Worm (Caenorhabditis elegans) whole organism, L4 larva: ENCODE data around the gene mom-2.

ENCODE experiments used
- D1046.2 ChIP-seq: fragments of 200-800 bp; sonication (Bioruptor generic); IDR thresholded peaks from 2 replicates; pipeline ENCODE4 v1.3.6; 2022; ENCODE audit warnings: missing genetic modification characterization, missing compliant biosample characterization
- F26F4.8 ChIP-seq: fragments of 200-800 bp; sonication (Bioruptor generic); conservative IDR thresholded peaks from 2 replicates; pipeline ENCODE4 v1.3.6; 2022; ENCODE audit warnings: missing genetic modification characterization, missing compliant biosample characterization
- F49E8.2 ChIP-seq: sonication (generic microtip); optimal IDR thresholded peaks from 2 replicates; lab custom pipeline; 2016; ENCODE audit warnings: missing compliant biosample characterization, mild to moderate bottlenecking, missing genetic modification characterization, borderline replicate concordance
- R02D3.7 ChIP-seq: fragments of 150-350 bp; sonication (generic microtip); optimal IDR thresholded peaks from 3 replicates; lab custom pipeline; 2014; ENCODE audit warnings: missing biosample characterization, missing genetic modification characterization
- T20F7.1 ChIP-seq: fragments of 200-800 bp; sonication (Bioruptor generic); optimal IDR thresholded peaks from 2 replicates; lab custom pipeline; 2018; ENCODE audit warnings: mild to moderate bottlenecking, missing genetic modification characterization, missing compliant biosample characterization
- Y105C5A.15 ChIP-seq: fragments of 200-800 bp; sonication (Bioruptor generic); IDR thresholded peaks from 2 replicates; pipeline ENCODE4 v1.3.6; 2022; ENCODE audit warnings: missing genetic modification characterization, missing compliant biosample characterization
- aha-1 ChIP-seq: fragments of 150-350 bp; peaks from one replicate; lab custom pipeline; 2014; ENCODE audit warnings: missing biosample characterization, missing genetic modification characterization
- ama-1 ChIP-seq: fragments of 150-350 bp; optimal IDR thresholded peaks from 2 replicates; lab custom pipeline; 2014; ENCODE audit warnings: inconsistent platforms, mixed read lengths
- ceh-32 ChIP-seq: sonication (generic microtip); optimal IDR thresholded peaks from 2 replicates; lab custom pipeline; 2016; ENCODE audit warnings: mild to moderate bottlenecking, missing genetic modification characterization, missing compliant biosample characterization; ENCODE audit not compliant: poor library complexity
- ceh-62 ChIP-seq: sonication (generic microtip); optimal IDR thresholded peaks from 2 replicates; lab custom pipeline; 2017; ENCODE audit warnings: missing biosample characterization, missing genetic modification characterization
- daf-16 ChIP-seq, 3 experiments: sonication (generic microtip); optimal IDR thresholded peaks; 2 replicates each; lab custom pipeline; 2016 to 2017; ENCODE audit warnings: missing genetic modification characterization in 3 of 3, missing genetic modification reagents in 3 of 3, mild to moderate bottlenecking in 2 of 3, missing compliant biosample characterization in 2 of 3, missing biosample characterization in 1 of 3, moderate library complexity in 1 of 3
- daf-8 ChIP-seq: fragments of 200-800 bp; sonication (Bioruptor generic); IDR thresholded peaks from 2 replicates; pipeline ENCODE4 v1.3.6; 2022; ENCODE audit warnings: missing genetic modification characterization, missing compliant biosample characterization
- dpl-1 ChIP-seq: fragments of 150-350 bp; optimal IDR thresholded peaks from 2 replicates; lab custom pipeline; 2014; ENCODE audit warnings: missing biosample characterization, missing genetic modification reagents, missing genetic modification characterization
- dve-1 ChIP-seq: sonication (generic microtip); optimal IDR thresholded peaks from 2 replicates; lab custom pipeline; 2017; ENCODE audit warnings: antibody characterized with exemption, mild to moderate bottlenecking, missing genetic modification characterization, missing compliant biosample characterization; ENCODE audit not compliant: insufficient read depth
- hlh-30 ChIP-seq: sonication (generic microtip); optimal IDR thresholded peaks from 2 replicates; lab custom pipeline; 2017; ENCODE audit warnings: antibody characterized with exemption, mild to moderate bottlenecking, missing genetic modification characterization, missing compliant biosample characterization; ENCODE audit not compliant: insufficient read depth
- hmg-1.1 ChIP-seq: fragments of 200-800 bp; sonication (Bioruptor generic); IDR thresholded peaks from 2 replicates; pipeline ENCODE4 v1.3.6; 2022; ENCODE audit warnings: missing genetic modification reagents, missing genetic modification characterization, missing compliant biosample characterization
- lim-7 ChIP-seq: fragments of 200-800 bp; sonication (Bioruptor generic); IDR thresholded peaks from 2 replicates; pipeline ENCODE4 v1.3.6; 2022; ENCODE audit warnings: missing genetic modification characterization, missing compliant biosample characterization
- lin-1 ChIP-seq: fragments of 200-800 bp; sonication (Bioruptor generic); IDR thresholded peaks from 2 replicates; pipeline ENCODE4 v1.3.6; 2022; ENCODE audit warnings: missing genetic modification reagents, missing genetic modification characterization, missing compliant biosample characterization
- lin-29 ChIP-seq: fragments of 200-800 bp; sonication (Bioruptor generic); IDR thresholded peaks from 2 replicates; pipeline ENCODE4 v1.3.6; 2022; ENCODE audit warnings: missing genetic modification reagents, missing genetic modification characterization, missing compliant biosample characterization
- lir-3 ChIP-seq: sonication (generic microtip); optimal IDR thresholded peaks from 2 replicates; lab custom pipeline; 2016; ENCODE audit warnings: mild to moderate bottlenecking, missing genetic modification characterization, missing compliant biosample characterization
- lsy-2 ChIP-seq, 2 experiments: fragments of 150-350 bp in 1 of 2; sonication (generic microtip) in 1 of 2; optimal IDR thresholded peaks; 2 replicates each; lab custom pipeline; 2014 to 2017; ENCODE audit warnings: missing biosample characterization in 2 of 2, missing genetic modification characterization in 2 of 2
- madf-5 ChIP-seq, 2 experiments: fragments of 200-800 bp; sonication (Bioruptor generic); IDR thresholded peaks; 2 replicates each; pipeline ENCODE4 v1.3.6; 2022; ENCODE audit warnings: missing compliant biosample characterization in 2 of 2, missing genetic modification characterization in 2 of 2
- mep-1 ChIP-seq: fragments of 150-350 bp; sonication (generic microtip); optimal IDR thresholded peaks from 3 replicates; lab custom pipeline; 2014; ENCODE audit warnings: missing biosample characterization, missing genetic modification characterization
- mes-2 ChIP-seq: sonication (generic microtip); optimal IDR thresholded peaks from 2 replicates; lab custom pipeline; 2016; ENCODE audit warnings: missing genotype, mild to moderate bottlenecking, missing genetic modification characterization, missing compliant biosample characterization; ENCODE audit not compliant: poor library complexity, severe bottlenecking
- nhr-11 ChIP-seq: fragments of 150-350 bp; optimal IDR thresholded peaks from 2 replicates; lab custom pipeline; 2014; ENCODE audit warnings: missing biosample characterization, missing genetic modification characterization
- nhr-111 ChIP-seq: fragments of 200-800 bp; sonication (Bioruptor generic); optimal IDR thresholded peaks from 2 replicates; lab custom pipeline; 2018; ENCODE audit warnings: mild to moderate bottlenecking, missing genetic modification characterization, missing compliant biosample characterization
- nhr-28 ChIP-seq: fragments of 150-350 bp; optimal IDR thresholded peaks from 2 replicates; lab custom pipeline; 2014; ENCODE audit warnings: missing biosample characterization, missing genetic modification characterization
- nhr-42 ChIP-seq: fragments of 200-800 bp; sonication (Bioruptor generic); IDR thresholded peaks from 2 replicates; pipeline ENCODE4 v1.3.6; 2022; ENCODE audit warnings: missing genetic modification characterization, missing compliant biosample characterization
- nhr-48 ChIP-seq: sonication (generic microtip); optimal IDR thresholded peaks from 2 replicates; lab custom pipeline; 2016; ENCODE audit warnings: mild to moderate bottlenecking, missing genetic modification characterization, missing compliant biosample characterization
- nhr-6 ChIP-seq: fragments of 150-350 bp; optimal IDR thresholded peaks from 2 replicates; lab custom pipeline; 2014; ENCODE audit warnings: missing biosample characterization, missing genetic modification characterization
- nhr-77 ChIP-seq: fragments of 150-350 bp; optimal IDR thresholded peaks from 2 replicates; lab custom pipeline; 2014; ENCODE audit warnings: missing biosample characterization, missing genetic modification characterization
- pha-4 ChIP-seq, 2 experiments: fragments of 150-350 bp in 1 of 2; fragments of 200-800 bp in 1 of 2; sonication (Bioruptor generic) in 1 of 2; IDR thresholded peaks in 1 of 2; optimal IDR thresholded peaks in 1 of 2; 2 replicates each; pipeline versions ENCODE4 v1.3.6 to Lab custom; 2014 to 2022; ENCODE audit warnings: missing genetic modification characterization in 2 of 2, missing genetic modification reagents in 2 of 2, missing biosample characterization in 1 of 2, missing compliant biosample characterization in 1 of 2
- pqm-1 ChIP-seq: sonication (generic microtip); optimal IDR thresholded peaks from 2 replicates; lab custom pipeline; 2017; ENCODE audit warnings: missing biosample characterization, missing genetic modification characterization
- rbr-2 ChIP-seq: sonication (generic microtip); optimal IDR thresholded peaks from 2 replicates; lab custom pipeline; 2016; ENCODE audit warnings: missing genotype, missing genetic modification characterization, missing compliant biosample characterization
- set-16 ChIP-seq: fragments of 200-800 bp; sonication (Bioruptor generic); IDR thresholded peaks from 2 replicates; pipeline ENCODE4 v1.3.6; 2022; ENCODE audit warnings: missing genetic modification reagents, missing genetic modification characterization, missing compliant biosample characterization
- snpc-1.2 ChIP-seq: fragments of 200-800 bp; sonication (Bioruptor generic); IDR thresholded peaks from 2 replicates; pipeline ENCODE4 v1.3.6; 2022; ENCODE audit warnings: missing genetic modification reagents, missing genetic modification characterization, missing compliant biosample characterization
- snpc-4 ChIP-seq: fragments of 150-350 bp; optimal IDR thresholded peaks from 2 replicates; lab custom pipeline; 2014; ENCODE audit warnings: missing biosample characterization, missing genetic modification characterization
- tag-97 ChIP-seq: fragments of 200-800 bp; sonication (Bioruptor generic); IDR thresholded peaks from 2 replicates; pipeline ENCODE4 v1.3.6; 2022; ENCODE audit warnings: missing genetic modification characterization, missing compliant biosample characterization
- tra-1 ChIP-seq: fragments of 200-800 bp; sonication (Bioruptor generic); IDR thresholded peaks from 2 replicates; pipeline ENCODE4 v1.3.6; 2022; ENCODE audit warnings: missing genetic modification reagents, missing genetic modification characterization, missing compliant biosample characterization
- unc-130 ChIP-seq: sonication (generic microtip); optimal IDR thresholded peaks from 2 replicates; lab custom pipeline; 2016; ENCODE audit warnings: missing genetic modification reagents, missing genetic modification characterization, missing compliant biosample characterization
- unc-39 ChIP-seq: sonication (generic microtip); optimal IDR thresholded peaks from 2 replicates; lab custom pipeline; 2017; ENCODE audit warnings: missing biosample characterization, missing genetic modification characterization
- zag-1 ChIP-seq: fragments of 150-350 bp; optimal IDR thresholded peaks from 2 replicates; lab custom pipeline; 2014; ENCODE audit warnings: missing biosample characterization, missing genetic modification characterization
- ztf-7 ChIP-seq: fragments of 150-350 bp; optimal IDR thresholded peaks from 2 replicates; lab custom pipeline; 2014; ENCODE audit warnings: missing biosample characterization, missing genetic modification characterization

mom-2 gene

ce11 chrV:8357756-8358155, 2.0 kb downstream of the mom-2 start:
- no peak for TF ChIP-seq unc-130 (GFP tag; lab: Kevin White, UChicago)
- no peak for TF ChIP-seq nhr-111 (GFP tag; lab: Kevin White, UChicago)
- TF ChIP-seq aha-1 (tag; lab: Kevin White, UChicago) = peak; percentile 92
- TF ChIP-seq Y105C5A.15 (GFP tag; lab: Robert Waterston, UW) = no peak
- no peak for TF ChIP-seq lin-1 (GFP tag; lab: Robert Waterston, UW)

- no peak for TF ChIP-seq unc-39 (tag; lab: Kevin White, UChicago)
- peak; percentile 79 for TF ChIP-seq aha-1 (tag; lab: Kevin White, UChicago)
- TF ChIP-seq D1046.2 = no peak
- TF ChIP-seq mes-2 = no peak
- TF ChIP-seq ceh-62 (tag; lab: Kevin White, UChicago) = no peak
- TF ChIP-seq set-16 (GFP tag; lab: Robert Waterston, UW) = no peak
- no peak for TF ChIP-seq nhr-28 (tag; lab: Kevin White, UChicago)
These were observed 2.9 kb downstream of the mom-2 start for ce11 chrV:8358702-8359101.

ce11 chrV:8359113-8359564, 3.4 kb downstream of the mom-2 start, which contains the start of gene mpdu-1:
Gene mpdu-1, minus strand, starts transcription at chrV:8359163.
- TF ChIP-seq lir-3 (tag; lab: Kevin White, UChicago) = no peak
- TF ChIP-seq daf-8 (GFP tag; lab: Robert Waterston, UW) = no peak
- TF ChIP-seq dpl-1 = peak; percentile 80
- peak; percentile 33 for TF ChIP-seq nhr-48 (tag; lab: Kevin White, UChicago)
- TF ChIP-seq nhr-42 (GFP tag; lab: Robert Waterston, UW) = no peak
- no peak for TF ChIP-seq zag-1 (tag; lab: Kevin White, UChicago)
- TF ChIP-seq lim-7 (GFP tag; lab: Robert Waterston, UW) = no peak
- TF ChIP-seq R02D3.7 (tag; lab: Kevin White, UChicago) = no peak
- no peak for TF ChIP-seq ama-1 (lab: Kevin White, UChicago)
- no peak for TF ChIP-seq nhr-11
- TF ChIP-seq tag-97 (GFP tag; lab: Robert Waterston, UW) = no peak
- no peak for TF ChIP-seq ceh-32 (tag; lab: Kevin White, UChicago)
- no peak for TF ChIP-seq F49E8.2 (tag; lab: Kevin White, UChicago)
- peak; percentile 36 for TF ChIP-seq hlh-30 (tag; lab: Kevin White, UChicago)
- no peak for TF ChIP-seq F26F4.8 (GFP tag; lab: Robert Waterston, UW)
- no peak for TF ChIP-seq daf-16 (GFP tag; optimal IDR thresholded peaks at IDR 0.05; lab: Kevin White, UChicago)
- peak; percentile 71 for TF ChIP-seq daf-16 (tag; optimal IDR thresholded peaks at IDR 0.05; lab: Kevin White, UChicago)
- TF ChIP-seq nhr-28 (tag; lab: Kevin White, UChicago) = peak; percentile 69
- peak; percentile 26 for TF ChIP-seq rbr-2 (tag; lab: Kevin White, UChicago)
- TF ChIP-seq nhr-6 = peak; percentile 36
- TF ChIP-seq dve-1 = peak; percentile 89
- TF ChIP-seq tra-1 = no peak
- TF ChIP-seq pha-4 (GFP tag; IDR thresholded peaks at IDR 0.05; lab: Robert Waterston, UW) = no peak
- TF ChIP-seq pha-4 (tag; optimal IDR thresholded peaks at IDR 0.05; lab: Kevin White, UChicago) = peak; percentile 57
- no peak for TF ChIP-seq mep-1 (tag; lab: Kevin White, UChicago)
- TF ChIP-seq T20F7.1 (GFP tag; lab: Kevin White, UChicago) = peak; percentile 72
- no peak for TF ChIP-seq lin-29
- TF ChIP-seq pqm-1 (tag; lab: Kevin White, UChicago) = peak; percentile 71
- TF ChIP-seq lsy-2 (tag; optimal IDR thresholded peaks at IDR 0.05; lab: Kevin White, UChicago) = peak in 1 of 2 experiments; percentile 87
- TF ChIP-seq nhr-77 (tag; lab: Kevin White, UChicago) = peak; percentile 71
- TF ChIP-seq hmg-1.1 (GFP tag; lab: Robert Waterston, UW) = no peak
- no peak for TF ChIP-seq snpc-1.2 (GFP tag; lab: Robert Waterston, UW)
- TF ChIP-seq snpc-4 (tag; lab: Kevin White, UChicago) = peak; percentile 31
- peak; percentile 59 for TF ChIP-seq ztf-7
- TF ChIP-seq madf-5 (GFP tag; IDR thresholded peaks at IDR 0.05; lab: Robert Waterston, UW) = no peak
- no peak for TF ChIP-seq lin-1 (GFP tag; lab: Robert Waterston, UW)
